Fruit fly (Drosophila melanogaster) whole organism, embryonic: ENCODE results near the gene Acat1.

Experiments used
- CG10274 ChIP-seq: fragments of 200-800 bp; sonication (Bioruptor generic); optimal IDR thresholded peaks from 3 replicates; lab custom pipeline; 2017; ENCODE audit warnings: missing biosample characterization, mild to moderate bottlenecking, missing genetic modification characterization
- CG10366 ChIP-seq: fragments of 200-800 bp; sonication (Bioruptor generic); IDR thresholded peaks from 2 replicates; pipeline ENCODE4 v1.3.6; 2022; ENCODE audit warnings: missing biosample characterization, missing genetic modification characterization
- CG10462 ChIP-seq: fragments of 200-800 bp; sonication (Bioruptor generic); optimal IDR thresholded peaks from 2 replicates; lab custom pipeline; 2016; ENCODE audit warnings: missing biosample characterization, missing genetic modification characterization
- CG11696 ChIP-seq: fragments of 200-800 bp; sonication (Bioruptor generic); IDR thresholded peaks from 2 replicates; pipeline ENCODE4 v1.3.6; 2022; ENCODE audit warnings: missing biosample characterization, missing genetic modification characterization
- CG12104 ChIP-seq: fragments of 200-800 bp; sonication (Bioruptor generic); optimal IDR thresholded peaks from 3 replicates; lab custom pipeline; 2016; ENCODE audit warnings: missing biosample characterization, missing genetic modification characterization
- CG12942 ChIP-seq: fragments of 200-800 bp; sonication (Bioruptor generic); optimal IDR thresholded peaks from 3 replicates; lab custom pipeline; 2016; ENCODE audit warnings: missing biosample characterization, missing genetic modification characterization
- CG13894 ChIP-seq: fragments of 200-800 bp; sonication (Bioruptor generic); optimal IDR thresholded peaks from 3 replicates; lab custom pipeline; 2018; ENCODE audit warnings: missing biosample characterization, mild to moderate bottlenecking, missing genetic modification characterization, moderate library complexity
- CG14441 ChIP-seq: fragments of 200-800 bp; sonication (Bioruptor generic); IDR thresholded peaks from 2 replicates; pipeline ENCODE4 v1.3.6; 2022; ENCODE audit warnings: missing biosample characterization, missing genetic modification characterization
- CG14710 ChIP-seq: fragments of 200-800 bp; sonication (Bioruptor generic); optimal IDR thresholded peaks from 3 replicates; lab custom pipeline; 2019; ENCODE audit warnings: missing biosample characterization, mild to moderate bottlenecking, missing genetic modification characterization, moderate library complexity
- CG15011 ChIP-seq: fragments of 200-800 bp; sonication (Bioruptor generic); optimal IDR thresholded peaks from 3 replicates; lab custom pipeline; 2018; ENCODE audit warnings: missing biosample characterization, mild to moderate bottlenecking, missing genetic modification characterization
- CG15073 ChIP-seq: fragments of 200-800 bp; sonication (Bioruptor generic); optimal IDR thresholded peaks from 2 replicates; lab custom pipeline; 2016; ENCODE audit warnings: missing biosample characterization, missing genetic modification characterization
- CG1647 ChIP-seq: fragments of 200-800 bp; sonication (Bioruptor generic); optimal IDR thresholded peaks from 3 replicates; lab custom pipeline; 2016; ENCODE audit warnings: missing biosample characterization, missing genetic modification characterization
- CG17361 ChIP-seq: fragments of 200-800 bp; sonication (Bioruptor generic); IDR thresholded peaks from 3 replicates; pipeline ENCODE4 v1.3.6; 2022; ENCODE audit warnings: missing biosample characterization, missing genetic modification characterization
- CG18262 ChIP-seq: fragments of 200-800 bp; optimal IDR thresholded peaks from 3 replicates; lab custom pipeline; 2019; ENCODE audit warnings: missing biosample characterization, mild to moderate bottlenecking, missing genetic modification characterization, moderate library complexity
- CG18476 ChIP-seq: fragments of 200-800 bp; sonication (Bioruptor generic); optimal IDR thresholded peaks from 2 replicates; lab custom pipeline; 2016; ENCODE audit warnings: missing biosample characterization, mild to moderate bottlenecking, missing genetic modification characterization
- CG2120 ChIP-seq: fragments of 200-800 bp; sonication (Bioruptor generic); optimal IDR thresholded peaks from 3 replicates; lab custom pipeline; 2016; ENCODE audit warnings: missing biosample characterization, missing genetic modification characterization
- CG2199 ChIP-seq: fragments of 200-800 bp; sonication (Bioruptor generic); IDR thresholded peaks from 3 replicates; pipeline ENCODE4 v1.3.6; 2022; ENCODE audit warnings: missing biosample characterization, missing genetic modification characterization
- CG2202 ChIP-seq: fragments of 200-800 bp; sonication (Bioruptor generic); optimal IDR thresholded peaks from 2 replicates; lab custom pipeline; 2018; ENCODE audit warnings: missing biosample characterization, mild to moderate bottlenecking, missing genetic modification characterization
- CG3163 ChIP-seq: fragments of 200-800 bp; sonication (Bioruptor generic); optimal IDR thresholded peaks from 3 replicates; lab custom pipeline; 2016; ENCODE audit warnings: missing biosample characterization, missing genetic modification characterization
- CG32767 ChIP-seq: fragments of 200-800 bp; sonication (Bioruptor generic); IDR thresholded peaks from 2 replicates; pipeline ENCODE4 v1.3.6; 2022; ENCODE audit warnings: missing biosample characterization, missing genetic modification characterization
- CG34422 ChIP-seq: fragments of 200-800 bp; sonication (Bioruptor generic); IDR thresholded peaks from 3 replicates; pipeline ENCODE4 v1.3.6; 2022; ENCODE audit warnings: missing biosample characterization, missing genetic modification characterization
- CG6813 ChIP-seq: fragments of 200-800 bp; sonication (Bioruptor generic); optimal IDR thresholded peaks from 2 replicates; lab custom pipeline; 2017; ENCODE audit warnings: missing biosample characterization, missing genetic modification characterization, mild to moderate bottlenecking, moderate library complexity, missing genetic modification reagents
- CG7745 ChIP-seq: fragments of 200-800 bp; sonication (Bioruptor generic); optimal IDR thresholded peaks from 2 replicates; lab custom pipeline; 2018; ENCODE audit warnings: missing biosample characterization, mild to moderate bottlenecking, missing genetic modification characterization, moderate library complexity
- Fer2 ChIP-seq: fragments of 200-800 bp; sonication (Bioruptor generic); optimal IDR thresholded peaks from 2 replicates; lab custom pipeline; 2018; ENCODE audit warnings: missing biosample characterization, mild to moderate bottlenecking, missing genetic modification characterization, moderate library complexity
- GATAe ChIP-seq: fragments of 200-800 bp; sonication (Bioruptor generic); conservative IDR thresholded peaks from 2 replicates; pipeline ENCODE4 v1.3.6; 2022; ENCODE audit warnings: missing biosample characterization, missing genetic modification characterization
- HmgD ChIP-seq: fragments of 200-800 bp; sonication (Bioruptor generic); optimal IDR thresholded peaks from 3 replicates; lab custom pipeline; 2016; ENCODE audit warnings: missing biosample characterization, missing genetic modification characterization
- Hsf ChIP-seq: fragments of 200-800 bp; sonication (Bioruptor generic); optimal IDR thresholded peaks from 3 replicates; lab custom pipeline; 2016; ENCODE audit warnings: missing biosample characterization, missing genetic modification characterization
- MESR4 ChIP-seq: fragments of 200-800 bp; sonication (Bioruptor generic); optimal IDR thresholded peaks from 2 replicates; lab custom pipeline; 2018; ENCODE audit warnings: missing biosample characterization, mild to moderate bottlenecking, missing genetic modification characterization, moderate library complexity
- Mad ChIP-seq: fragments of 200-800 bp; sonication (Bioruptor generic); optimal IDR thresholded peaks from 2 replicates; lab custom pipeline; 2016; ENCODE audit warnings: missing biosample characterization, missing genetic modification characterization
- Mes4 ChIP-seq: fragments of 200-800 bp; sonication (Bioruptor generic); optimal IDR thresholded peaks from 2 replicates; lab custom pipeline; 2016; ENCODE audit warnings: missing biosample characterization, missing genetic modification characterization
- Nf-YA ChIP-seq: fragments of 200-800 bp; sonication (Bioruptor generic); IDR thresholded peaks from 2 replicates; pipeline ENCODE4 v1.3.6; 2022; ENCODE audit warnings: missing biosample characterization, missing genetic modification characterization
- Pdp1 ChIP-seq, 2 experiments: fragments of 200-800 bp; sonication (Bioruptor generic); optimal IDR thresholded peaks; 3 replicates each; lab custom pipeline; 2016; ENCODE audit warnings: missing biosample characterization in 2 of 2, missing genetic modification characterization in 2 of 2, mild to moderate bottlenecking in 1 of 2, moderate library complexity in 1 of 2
- Six4 ChIP-seq: fragments of 200-800 bp; sonication (Bioruptor generic); optimal IDR thresholded peaks from 2 replicates; lab custom pipeline; 2016; ENCODE audit warnings: missing biosample characterization, missing genetic modification characterization
- Xbp1 ChIP-seq: fragments of 200-800 bp; sonication (Bioruptor generic); optimal IDR thresholded peaks from 3 replicates; lab custom pipeline; 2016; ENCODE audit warnings: missing biosample characterization, mild to moderate bottlenecking, missing genetic modification characterization
- bab2 ChIP-seq: fragments of 200-800 bp; sonication (Bioruptor generic); optimal IDR thresholded peaks from 2 replicates; lab custom pipeline; 2016; ENCODE audit warnings: missing biosample characterization, missing genetic modification characterization
- bcd ChIP-seq: fragments of 200-800 bp; sonication (Bioruptor generic); optimal IDR thresholded peaks from 2 replicates; lab custom pipeline; 2017; ENCODE audit warnings: missing biosample characterization, mild to moderate bottlenecking, missing genetic modification characterization
- cad ChIP-seq: fragments of >200 bp; optimal IDR thresholded peaks from 2 replicates; lab custom pipeline; 2017; ENCODE audit warnings: missing biosample characterization, missing genetic modification characterization
- chif ChIP-seq, 2 experiments: fragments of 200-800 bp; sonication (Bioruptor generic); optimal IDR thresholded peaks; 3 replicates each; lab custom pipeline; 2016; ENCODE audit warnings: missing biosample characterization in 2 of 2, missing genetic modification characterization in 2 of 2
- ci ChIP-seq: fragments of 200-800 bp; sonication (Bioruptor generic); IDR thresholded peaks from 3 replicates; pipeline ENCODE4 v1.3.6; 2022; ENCODE audit warnings: missing biosample characterization, missing genetic modification characterization
- dati ChIP-seq: fragments of 200-800 bp; sonication (Bioruptor generic); IDR thresholded peaks from 2 replicates; pipeline ENCODE4 v1.3.6; 2022; ENCODE audit warnings: missing biosample characterization, missing genetic modification characterization
- dmrt99B ChIP-seq: fragments of 200-800 bp; sonication (Bioruptor generic); optimal IDR thresholded peaks from 2 replicates; lab custom pipeline; 2018; ENCODE audit warnings: missing biosample characterization, mild to moderate bottlenecking, missing genetic modification characterization, moderate library complexity
- gcm ChIP-seq: fragments of 200-800 bp; sonication (Bioruptor generic); optimal IDR thresholded peaks from 2 replicates; lab custom pipeline; 2019; ENCODE audit warnings: missing biosample characterization, mild to moderate bottlenecking, missing genetic modification characterization, moderate library complexity
- h ChIP-seq: fragments of >200 bp; optimal IDR thresholded peaks from 2 replicates; lab custom pipeline; 2017
- pita ChIP-seq: fragments of 200-800 bp; sonication (Bioruptor generic); optimal IDR thresholded peaks from 2 replicates; lab custom pipeline; 2017; ENCODE audit warnings: missing biosample characterization, mild to moderate bottlenecking, missing genetic modification characterization
- psq ChIP-seq: fragments of 200-800 bp; sonication (Bioruptor generic); optimal IDR thresholded peaks from 2 replicates; lab custom pipeline; 2017; ENCODE audit warnings: missing biosample characterization, missing genetic modification characterization
- ro ChIP-seq: fragments of 200-800 bp; sonication (Bioruptor generic); IDR thresholded peaks from 2 replicates; pipeline ENCODE4 v1.3.6; 2022; ENCODE audit warnings: missing biosample characterization, missing genetic modification characterization
- sna ChIP-seq: fragments of 200-800 bp; sonication (Bioruptor generic); IDR thresholded peaks from 2 replicates; pipeline ENCODE4 v1.3.6; 2022; ENCODE audit warnings: missing biosample characterization, missing genetic modification characterization; ENCODE audit not compliant: partially characterized antibody
- usp ChIP-seq: fragments of >200 bp; optimal IDR thresholded peaks from 2 replicates; lab custom pipeline; 2017; ENCODE audit warnings: missing biosample characterization, missing genetic modification characterization
- vnd ChIP-seq: fragments of 200-800 bp; sonication (Bioruptor generic); IDR thresholded peaks from 3 replicates; pipeline ENCODE4 v1.3.6; 2022; ENCODE audit warnings: missing biosample characterization, missing genetic modification characterization; ENCODE audit not compliant: partially characterized antibody
- vvl ChIP-seq: fragments of 200-800 bp; sonication (Bioruptor generic); IDR thresholded peaks from 2 replicates; pipeline ENCODE4 v1.3.6; 2022; ENCODE audit warnings: missing biosample characterization, missing genetic modification characterization
- zfh1 ChIP-seq: fragments of 200-800 bp; sonication (Bioruptor generic); IDR thresholded peaks from 3 replicates; pipeline ENCODE4 v1.3.6; 2022; ENCODE audit warnings: missing biosample characterization, missing genetic modification characterization

Gene Acat1

dm6 chrX:7935798-7936572 lies 47.4 kb upstream of the Acat1 start, which contains the start of gene Ubr3 (continued):
- no peak for TF ChIP-seq ci (GFP tag; lab: Robert Waterston, UW)
- TF ChIP-seq vnd (GFP tag; lab: Robert Waterston, UW): peak; percentile 73
- TF ChIP-seq bab2: no peak
- TF ChIP-seq CG14710: peak; percentile 52
- TF ChIP-seq CG6813 (GFP tag; lab: Kevin White, UChicago): no peak
- no peak for TF ChIP-seq Hsf
- TF ChIP-seq cad (GFP tag; lab: Kevin White, UChicago): no peak
- no peak for TF ChIP-seq pita
- TF ChIP-seq CG18262 (tag; lab: Kevin White, UChicago): no peak
- no peak for TF ChIP-seq CG10462
- no peak for TF ChIP-seq CG2202 (tag; lab: Kevin White, UChicago)
- no peak for TF ChIP-seq GATAe
- no peak for TF ChIP-seq CG14441 (GFP tag; lab: Robert Waterston, UW)
- TF ChIP-seq CG15073: no peak
- no peak for TF ChIP-seq dmrt99B (tag; lab: Kevin White, UChicago)
- no peak for TF ChIP-seq Xbp1 (GFP tag; lab: Kevin White, UChicago)
- no peak for TF ChIP-seq psq (GFP tag; lab: Kevin White, UChicago)
- peak in 1 of 2 experiments; percentile 19 for TF ChIP-seq Pdp1 (GFP tag; optimal IDR thresholded peaks at IDR 0.05; lab: Kevin White, UChicago)
- no peak for TF ChIP-seq gcm
- no peak for TF ChIP-seq CG11696
- TF ChIP-seq Nf-YA (GFP tag; lab: Robert Waterston, UW): no peak
- TF ChIP-seq CG2199 (GFP tag; lab: Robert Waterston, UW): no peak
- TF ChIP-seq usp: no peak
- TF ChIP-seq CG34422 (GFP tag; lab: Robert Waterston, UW): peak; percentile 31; the same call in 1 of the 3 replicates
- no peak for TF ChIP-seq Mes4
- TF ChIP-seq h (lab: Kevin White, UChicago): no peak
- TF ChIP-seq HmgD: peak; percentile 51
- no peak for TF ChIP-seq Fer2 (tag; lab: Kevin White, UChicago)
- no peak for TF ChIP-seq dati
- no peak for TF ChIP-seq ro (GFP tag; lab: Robert Waterston, UW)
- TF ChIP-seq CG3163 (GFP tag; lab: Kevin White, UChicago): no peak
- no peak for TF ChIP-seq CG10274 (GFP tag; lab: Kevin White, UChicago)
- TF ChIP-seq Mad (GFP tag; lab: Kevin White, UChicago): no peak
- TF ChIP-seq CG15011: no peak
- no peak for TF ChIP-seq CG13894 (tag; lab: Kevin White, UChicago)
- TF ChIP-seq chif (GFP tag; optimal IDR thresholded peaks at IDR 0.05; lab: Kevin White, UChicago): no peak
- no peak for TF ChIP-seq bcd (GFP tag; lab: Kevin White, UChicago)
- TF ChIP-seq CG12104: no peak
- no peak for TF ChIP-seq CG7745 (tag; lab: Kevin White, UChicago)
- no peak for TF ChIP-seq Six4 (GFP tag; lab: Kevin White, UChicago)
- TF ChIP-seq vvl (GFP tag; lab: Robert Waterston, UW): no peak
- no peak for TF ChIP-seq CG17361 (GFP tag; lab: Robert Waterston, UW)
- TF ChIP-seq CG10366 (GFP tag; lab: Robert Waterston, UW): no peak
- TF ChIP-seq CG18476: no peak
- TF ChIP-seq sna: 0 out of 2 replicates have a peak, but pooled peaks have one; percentile 50
- no peak for TF ChIP-seq CG12942 (GFP tag; lab: Kevin White, UChicago)
- TF ChIP-seq CG2120 (GFP tag; lab: Kevin White, UChicago): peak; percentile 20
- TF ChIP-seq MESR4 (GFP tag; lab: Kevin White, UChicago): peak; percentile 72
- TF ChIP-seq zfh1 (GFP tag; lab: Robert Waterston, UW): no peak
- TF ChIP-seq CG32767: no peak
- TF ChIP-seq CG1647 (GFP tag; lab: Kevin White, UChicago): no peak
